Worm (Caenorhabditis elegans): ENCODE data around the gene T28H10.2.
A peak's percentile ranks its signal among the peaks of the same experiment; 100 is the strongest.

The T28H10.2 gene

ce11 chrV:12466653-12467052 is 46.1 kb downstream of the T28H10.2 start:
- TF ChIP-seq nhr-6 (tag; optimal IDR thresholded peaks at IDR 0.05) (peak; percentile 55), nhr-42 (GFP tag; IDR thresholded peaks at IDR 0.05) (no peak)

ce11 chrV:12465399-12465798 is 47.4 kb downstream of the T28H10.2 start:
- TF ChIP-seq nhr-11 (tag; optimal IDR thresholded peaks at IDR 0.05) (peak; percentile 80), ztf-11 (tag; optimal IDR thresholded peaks at IDR 0.05) (no peak), spr-1 (tag; optimal IDR thresholded peaks at IDR 0.05) (no peak), duxl-1 (tag; optimal IDR thresholded peaks at IDR 0.05; ENCODE audit: poor library complexity) (no peak), nhr-111 (GFP tag; optimal IDR thresholded peaks at IDR 0.05) (no peak), Y48G9A.11 (GFP tag; IDR thresholded peaks at IDR 0.05) (no peak), ceh-44 (GFP tag; IDR thresholded peaks at IDR 0.05) (no peak), hlh-30 (tag; optimal IDR thresholded peaks at IDR 0.05; ENCODE audit: insufficient read depth) (peak; percentile 37), lsy-2 (tag; optimal IDR thresholded peaks at IDR 0.05) (peak; percentile 34 to 67), hlh-11 (tag; optimal IDR thresholded peaks at IDR 0.05) (peak; percentile 74), F49E8.2 (tag; optimal IDR thresholded peaks at IDR 0.05; ENCODE audit: borderline replicate concordance) (no peak), unc-130 (GFP tag; optimal IDR thresholded peaks at IDR 0.05) (no peak), skn-1 (tag; optimal IDR thresholded peaks at IDR 0.05) (no peak), ctbp-1 (GFP tag; IDR thresholded peaks at IDR 0.05) (peak; percentile 96), jun-1 (tag; optimal IDR thresholded peaks at IDR 0.05) (no peak), mep-1 (tag; optimal IDR thresholded peaks at IDR 0.05) (peak; percentile 76), nhr-76 (tag; optimal IDR thresholded peaks at IDR 0.05) (no peak), Y105C5A.15 (GFP tag; IDR thresholded peaks at IDR 0.05) (no peak), Y75B8A.6 (GFP tag; IDR thresholded peaks at IDR 0.05) (0 out of 2 replicates have a peak, but pooled peaks have one; percentile 29), ceh-32 (tag; optimal IDR thresholded peaks at IDR 0.05; ENCODE audit: poor library complexity) (peak; percentile 40), dve-1 (tag; optimal IDR thresholded peaks at IDR 0.05; ENCODE audit: insufficient read depth) (peak; percentile 42), hif-1 (tag; optimal IDR thresholded peaks at IDR 0.05) (peak in 1 of 2 experiments; percentile 61), F10B5.3 (tag; optimal IDR thresholded peaks at IDR 0.05) (no peak), dmd-6 (GFP tag; IDR thresholded peaks at IDR 0.05) (peak; percentile 60), mxl-3 (GFP tag; optimal IDR thresholded peaks at IDR 0.05) (peak; percentile 40), ceh-20 (GFP tag; IDR thresholded peaks at IDR 0.05) (peak; percentile 85), zip-2 (tag; optimal IDR thresholded peaks at IDR 0.05) (no peak), php-3 (GFP tag; IDR thresholded peaks at IDR 0.05) (no peak), mes-2 (tag; optimal IDR thresholded peaks at IDR 0.05; ENCODE audit: poor library complexity, severe bottlenecking) (peak; percentile 39), ces-1 (GFP tag; optimal IDR thresholded peaks at IDR 0.05) (peak; percentile 72), ceh-28 (tag; optimal IDR thresholded peaks at IDR 0.05) (peak; percentile 31), T20F7.1 (GFP tag; optimal IDR thresholded peaks at IDR 0.05) (peak; percentile 34), dmd-8 (GFP tag; IDR thresholded peaks at IDR 0.05) (0 out of 2 replicates have a peak, but pooled peaks have one; percentile 36), fos-1 (tag; optimal IDR thresholded peaks at IDR 0.05) (no peak), rbr-2 (tag; optimal IDR thresholded peaks at IDR 0.05) (peak; percentile 92), set-16 (GFP tag; IDR thresholded peaks at IDR 0.05) (peak; percentile 95), saeg-2 (GFP tag; IDR thresholded peaks at IDR 0.05) (0 out of 2 replicates have a peak, but pooled peaks have one; percentile 27), R02D3.7 (tag; optimal IDR thresholded peaks at IDR 0.05) (no peak), tag-97 (GFP tag; IDR thresholded peaks at IDR 0.05) (no peak), lin-15B (tag; optimal IDR thresholded peaks at IDR 0.05) (no peak), dpl-1 (GFP tag; optimal IDR thresholded peaks at IDR 0.05) (peak; percentile 57), arid-1 (GFP tag; conservative IDR thresholded peaks at IDR 0.05) (no peak), Y5F2A.4 (GFP tag; optimal IDR thresholded peaks at IDR 0.05) (no peak), fkh-10 (GFP tag; optimal IDR thresholded peaks at IDR 0.05) (peak; percentile 94), egl-43 (GFP tag; IDR thresholded peaks at IDR 0.05) (peak; percentile 71), ZK337.2 (GFP tag; IDR thresholded peaks at IDR 0.05) (no peak), cey-2 (tag; optimal IDR thresholded peaks at IDR 0.05; ENCODE audit: borderline replicate concordance, insufficient read depth) (no peak)

All from whole organism, L4 larva.